Worm (Caenorhabditis elegans) whole organism, L1 larva: ENCODE results near the gene T04B2.3.

Source experiments
- C34B4.2 ChIP-seq: sonication (generic microtip); optimal IDR thresholded peaks from 2 replicates; lab custom pipeline; 2017; ENCODE audit warnings: mild to moderate bottlenecking, missing genetic modification characterization, missing compliant biosample characterization
- aha-1 ChIP-seq: fragments of 150-350 bp; optimal IDR thresholded peaks from 2 replicates; lab custom pipeline; 2014; ENCODE audit warnings: missing biosample characterization, missing genetic modification characterization
- alr-1 ChIP-seq: fragments of 200-800 bp; sonication (Bioruptor generic); optimal IDR thresholded peaks from 2 replicates; lab custom pipeline; 2018; ENCODE audit warnings: borderline replicate concordance, mild to moderate bottlenecking, missing genetic modification characterization, missing compliant biosample characterization
- efl-1 ChIP-seq, 4 experiments: fragments of 150-350 bp; optimal IDR thresholded peaks in 3 of 4; peaks in 1 of 4; 1 replicate in 1 of 4; 2 replicates in 3 of 4; lab custom pipeline; 2014; ENCODE audit warnings: missing biosample characterization in 2 of 4, missing genetic modification characterization in 2 of 4, missing genetic modification reagents in 2 of 4
- egl-27 ChIP-seq, 2 experiments: fragments of 150-350 bp in 1 of 2; sonication (generic microtip); optimal IDR thresholded peaks; 3 replicates each; lab custom pipeline; 2017 to 2018; ENCODE audit warnings: missing biosample characterization in 2 of 2, missing genetic modification characterization in 2 of 2, missing genetic modification reagents in 2 of 2
- elt-2 ChIP-seq: sonication (generic microtip); optimal IDR thresholded peaks from 2 replicates; lab custom pipeline; 2016; ENCODE audit warnings: missing genetic modification characterization, mild to moderate bottlenecking, inconsistent platforms, missing compliant biosample characterization, missing genetic modification reagents
- ets-5 ChIP-seq: fragments of 200-800 bp; sonication (Bioruptor generic); IDR thresholded peaks from 2 replicates; pipeline ENCODE4 v1.3.6; 2022; ENCODE audit warnings: missing genetic modification characterization, missing compliant biosample characterization
- fkh-10 ChIP-seq: sonication (generic microtip); optimal IDR thresholded peaks from 2 replicates; lab custom pipeline; 2017; ENCODE audit warnings: missing biosample characterization, missing genetic modification reagents, missing genetic modification characterization
- fos-1 ChIP-seq: fragments of 150-350 bp; optimal IDR thresholded peaks from 2 replicates; lab custom pipeline; 2014; ENCODE audit warnings: missing biosample characterization, missing genetic modification characterization
- hpl-2 ChIP-seq: fragments of 150-350 bp; optimal IDR thresholded peaks from 2 replicates; lab custom pipeline; 2014; ENCODE audit warnings: missing biosample characterization, missing genetic modification reagents, missing genetic modification characterization
- isw-1 ChIP-seq: fragments of 200-800 bp; sonication (Bioruptor generic); IDR thresholded peaks from 2 replicates; pipeline ENCODE4 v1.3.6; 2022; ENCODE audit warnings: missing genetic modification characterization, missing compliant biosample characterization
- lin-14 ChIP-seq: fragments of 200-800 bp; sonication (Bioruptor generic); optimal IDR thresholded peaks from 2 replicates; lab custom pipeline; 2018; ENCODE audit warnings: mild to moderate bottlenecking, missing genetic modification characterization, moderate library complexity, missing compliant biosample characterization
- lin-35 ChIP-seq, 2 experiments: fragments of 150-350 bp; optimal IDR thresholded peaks; 2 replicates each; lab custom pipeline; 2014; ENCODE audit warnings: missing biosample characterization in 2 of 2, missing genetic modification characterization in 2 of 2, missing genetic modification reagents in 2 of 2
- lir-3 ChIP-seq: sonication (generic microtip); optimal IDR thresholded peaks from 2 replicates; lab custom pipeline; 2016; ENCODE audit warnings: mild to moderate bottlenecking, missing genetic modification characterization, moderate library complexity, missing compliant biosample characterization; ENCODE audit not compliant: poor library complexity
- mab-9 ChIP-seq: fragments of 200-800 bp; sonication (Bioruptor generic); IDR thresholded peaks from 2 replicates; pipeline ENCODE4 v1.3.6; 2022; ENCODE audit warnings: missing genetic modification reagents, missing genetic modification characterization, missing compliant biosample characterization
- nhr-237 ChIP-seq: fragments of 150-350 bp; optimal IDR thresholded peaks from 2 replicates; lab custom pipeline; 2014; ENCODE audit warnings: missing biosample characterization, missing genetic modification characterization
- nhr-47 ChIP-seq: sonication (generic microtip); optimal IDR thresholded peaks from 2 replicates; lab custom pipeline; 2016; ENCODE audit warnings: mild to moderate bottlenecking, missing genetic modification characterization, moderate library complexity, missing compliant biosample characterization
- nhr-71 ChIP-seq: sonication (generic microtip); optimal IDR thresholded peaks from 2 replicates; lab custom pipeline; 2016; ENCODE audit warnings: mild to moderate bottlenecking, missing genetic modification characterization, moderate library complexity, missing compliant biosample characterization
- pag-3 ChIP-seq: sonication (generic microtip); optimal IDR thresholded peaks from 2 replicates; lab custom pipeline; 2017; ENCODE audit warnings: missing genetic modification characterization, mild to moderate bottlenecking, missing compliant biosample characterization, antibody characterized with exemption, borderline replicate concordance; ENCODE audit not compliant: insufficient read depth
- rnt-1 ChIP-seq: sonication (generic microtip); optimal IDR thresholded peaks from 2 replicates; lab custom pipeline; 2016; ENCODE audit warnings: mild to moderate bottlenecking, missing genetic modification characterization, moderate library complexity, missing compliant biosample characterization
- skn-1 ChIP-seq: fragments of 150-350 bp; optimal IDR thresholded peaks from 2 replicates; lab custom pipeline; 2014; ENCODE audit warnings: missing biosample characterization, missing genetic modification characterization
- snpc-4 ChIP-seq: fragments of 150-350 bp; optimal IDR thresholded peaks from 2 replicates; lab custom pipeline; 2014; ENCODE audit warnings: missing biosample characterization, missing genetic modification characterization
- sup-37 ChIP-seq: fragments of 200-800 bp; sonication (Bioruptor generic); optimal IDR thresholded peaks from 2 replicates; lab custom pipeline; 2018; ENCODE audit warnings: mild to moderate bottlenecking, missing genetic modification characterization, missing compliant biosample characterization
- swsn-7 ChIP-seq: sonication (generic microtip); optimal IDR thresholded peaks from 2 replicates; lab custom pipeline; 2016; ENCODE audit warnings: missing genetic modification characterization, missing compliant biosample characterization
- tbx-2 ChIP-seq: sonication (generic microtip); optimal IDR thresholded peaks from 2 replicates; lab custom pipeline; 2016; ENCODE audit warnings: missing genetic modification characterization, missing compliant biosample characterization
- unc-62 ChIP-seq: fragments of 150-350 bp; optimal IDR thresholded peaks from 2 replicates; lab custom pipeline; 2014; ENCODE audit warnings: missing biosample characterization, missing genetic modification reagents, missing genetic modification characterization
- vab-15 ChIP-seq: sonication (generic microtip); optimal IDR thresholded peaks from 2 replicates; lab custom pipeline; 2017; ENCODE audit warnings: missing genotype, mild to moderate bottlenecking, missing genetic modification characterization, missing compliant biosample characterization
- xbp-1 ChIP-seq: sonication (generic microtip); optimal IDR thresholded peaks from 2 replicates; lab custom pipeline; 2016; ENCODE audit warnings: missing genetic modification characterization, missing compliant biosample characterization
- zag-1 ChIP-seq: fragments of 150-350 bp; optimal IDR thresholded peaks from 2 replicates; lab custom pipeline; 2014; ENCODE audit warnings: missing biosample characterization, missing genetic modification characterization

Gene T04B2.3

ce11 chrIV:10066456-10066855, 19.2 kb downstream of the T04B2.3 start:
- TF ChIP-seq elt-2 (tag; lab: Kevin White, UChicago) (peak; percentile 22), fos-1 (no peak)

ce11 chrIV:10067541-10067940, 20.3 kb downstream of the T04B2.3 start, which contains the start of gene cwn-2:
TSS of gene cwn-2 (plus strand) at chrIV:10067816.
- no peak for TF ChIP-seq efl-1 (optimal IDR thresholded peaks at IDR 0.05; lab: Kevin White, UChicago)
- TF ChIP-seq efl-1 (GFP tag; optimal IDR thresholded peaks at IDR 0.05 in 1 of 2; lab: Kevin White, UChicago), result peak in 1 of 2 experiments; percentile 91
- TF ChIP-seq fkh-10 (GFP tag; lab: Kevin White, UChicago), result peak; percentile 86
- no peak for TF ChIP-seq zag-1 (tag; lab: Kevin White, UChicago)

- TF ChIP-seq ets-5 (GFP tag; lab: Robert Waterston, UW) (no peak), mab-9 (GFP tag; lab: Robert Waterston, UW) (no peak), xbp-1 (tag; lab: Kevin White, UChicago) (no peak), isw-1 (GFP tag; lab: Robert Waterston, UW) (no peak), alr-1 (tag; lab: Kevin White, UChicago) (no peak), lir-3 (tag; lab: Kevin White, UChicago) (no peak), lin-14 (no peak), fkh-10 (GFP tag; lab: Kevin White, UChicago) (no peak), egl-27 (tag; optimal IDR thresholded peaks at IDR 0.05; lab: Kevin White, UChicago) (no peak), sup-37 (no peak), rnt-1 (tag; lab: Kevin White, UChicago) (no peak), aha-1 (tag; lab: Kevin White, UChicago) (no peak), skn-1 (tag; lab: Kevin White, UChicago) (no peak), nhr-47 (tag; lab: Kevin White, UChicago) (no peak), C34B4.2 (no peak), nhr-71 (no peak)
Observed at ce11 chrIV:10068266-10068665, 21.1 kb downstream of the T04B2.3 start.

- TF ChIP-seq ets-5 (GFP tag; lab: Robert Waterston, UW), result no peak
Observed at ce11 chrIV:10072527-10072926, 25.3 kb downstream of the T04B2.3 start, which contains the start of gene W01B6.3. TSS of gene W01B6.3 (minus strand) at chrIV:10072627.

DNA sequence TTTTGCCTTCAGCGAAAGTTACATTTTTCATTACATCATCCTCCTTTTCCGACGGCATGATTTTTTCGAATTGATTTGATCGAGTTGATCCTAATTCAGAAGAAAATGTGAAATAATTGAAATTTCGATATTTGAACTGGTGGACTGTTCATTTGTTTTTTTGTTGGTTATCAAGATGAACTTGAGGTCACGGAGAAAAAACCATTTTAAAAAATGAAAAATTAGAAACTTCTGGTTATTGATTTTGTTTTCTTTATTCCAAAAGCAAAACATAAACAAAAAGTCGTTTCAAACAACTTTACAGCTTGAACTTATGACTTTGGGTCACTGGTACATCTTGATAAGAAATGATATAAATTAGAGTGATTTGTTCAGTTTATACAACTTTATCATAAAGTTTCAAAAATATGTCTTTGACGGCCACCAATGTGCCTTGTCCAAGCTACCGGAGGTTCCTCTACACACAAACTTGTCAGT, 27.9 kb downstream of the T04B2.3 start, which contains the start of the genes ttbk-4 and W01B6.4:
ttbk-4 (minus strand) TSS at position 101 of the 477 bp plus-strand sequence.
W01B6.4 (plus strand) TSS at position 427 of the 477 bp plus-strand sequence.
- TF ChIP-seq hpl-2 (no peak), tbx-2 (no peak), pag-3 (tag; lab: Kevin White, UChicago) (no peak)

DNA sequence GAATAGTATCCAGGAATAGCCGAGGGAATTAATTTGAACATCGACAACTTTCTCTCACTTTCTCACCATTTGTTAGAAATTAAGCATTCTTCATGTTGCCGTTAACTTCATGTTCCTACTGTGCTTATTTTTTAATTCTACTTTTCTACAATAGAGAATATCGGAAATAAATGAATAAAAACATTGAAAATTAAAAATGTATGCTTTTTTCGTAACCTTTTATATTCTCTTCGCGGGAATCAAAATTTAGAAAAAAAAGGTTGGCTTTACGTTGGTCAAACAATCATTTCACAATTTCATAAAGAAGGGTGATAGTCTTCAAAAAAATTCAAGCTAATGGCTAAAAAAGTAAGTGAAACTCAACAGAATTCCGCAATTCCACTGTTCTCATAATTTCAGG, 28.7 kb downstream of the T04B2.3 start, which contains the start of gene W01B6.5:
W01B6.5 (plus strand) TSS at position 301 of the 400 bp plus-strand sequence.
- no peak for TF ChIP-seq efl-1 (optimal IDR thresholded peaks at IDR 0.05; lab: Kevin White, UChicago)
- peak in 1 of 2 experiments; percentile 40 for TF ChIP-seq efl-1 (GFP tag; optimal IDR thresholded peaks at IDR 0.05 in 1 of 2; lab: Kevin White, UChicago)
- TF ChIP-seq skn-1 (tag; lab: Kevin White, UChicago), result no peak
- TF ChIP-seq, all 84 proteins: peak for 1

DNA sequence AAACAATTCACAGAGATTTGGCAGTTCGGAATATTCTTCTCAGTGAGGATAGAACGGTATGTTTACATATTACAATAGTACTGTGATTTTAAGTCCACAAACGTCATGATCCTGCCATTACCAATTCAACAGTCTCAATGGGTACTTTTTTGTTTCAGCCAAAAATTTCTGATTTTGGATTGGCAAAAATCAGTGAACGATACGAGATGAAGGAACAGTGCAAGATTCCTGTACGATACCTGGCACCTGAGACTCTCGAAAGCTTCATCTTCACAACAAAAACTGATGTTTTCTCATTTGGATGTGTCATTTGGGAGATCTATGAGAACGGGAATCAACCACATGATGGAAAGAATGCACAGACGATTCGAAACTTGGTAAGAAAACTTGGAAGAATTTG, 30.8 kb downstream of the T04B2.3 start:
- no peak for TF ChIP-seq snpc-4
- TF ChIP-seq ets-5 (GFP tag; lab: Robert Waterston, UW), result no peak
- no peak for TF ChIP-seq lin-35 (GFP tag; optimal IDR thresholded peaks at IDR 0.05; lab: Kevin White, UChicago)
- TF ChIP-seq nhr-237 (tag; lab: Kevin White, UChicago), result no peak
- no peak for TF ChIP-seq unc-62
- TF ChIP-seq swsn-7 (tag; lab: Kevin White, UChicago), result no peak
- no peak for TF ChIP-seq C34B4.2
- TF ChIP-seq vab-15 (tag; lab: Kevin White, UChicago), result no peak
- TF ChIP-seq sup-37, result no peak
